Fruit fly (Drosophila melanogaster) whole organism, embryonic: Measurements from ENCODE around the gene APP-BP1.

Experiments
- Abd-B ChIP-seq: fragments of 200-800 bp; sonication (Bioruptor generic); optimal IDR thresholded peaks from 2 replicates; lab custom pipeline; 2018; ENCODE audit warnings: missing biosample characterization, mild to moderate bottlenecking, missing genetic modification characterization, moderate library complexity
- Awh ChIP-seq: fragments of 200-800 bp; sonication (Bioruptor generic); IDR thresholded peaks from 2 replicates; pipeline ENCODE4, ENCODE4 v1.3.6; 2022; ENCODE audit warnings: missing biosample characterization, missing genetic modification characterization
- Blimp-1 ChIP-seq: fragments of 200-800 bp; sonication (Bioruptor generic); optimal IDR thresholded peaks from 3 replicates; lab custom pipeline; 2018; ENCODE audit warnings: missing biosample characterization, missing genetic modification characterization, mild to moderate bottlenecking, moderate library complexity, missing genetic modification reagents
- CG10274 ChIP-seq: fragments of 200-800 bp; sonication (Bioruptor generic); optimal IDR thresholded peaks from 3 replicates; lab custom pipeline; 2017; ENCODE audit warnings: missing biosample characterization, mild to moderate bottlenecking, missing genetic modification characterization
- CG10565 ChIP-seq: fragments of 200-800 bp; sonication (Bioruptor generic); optimal IDR thresholded peaks from 3 replicates; lab custom pipeline; 2016; ENCODE audit warnings: missing biosample characterization, mild to moderate bottlenecking, missing genetic modification characterization
- CG11456 ChIP-seq: fragments of 200-800 bp; sonication (Bioruptor generic); IDR thresholded peaks from 3 replicates; pipeline ENCODE4 v1.3.6; 2022; ENCODE audit warnings: missing biosample characterization, missing genetic modification characterization
- CG13894 ChIP-seq: fragments of 200-800 bp; sonication (Bioruptor generic); optimal IDR thresholded peaks from 3 replicates; lab custom pipeline; 2018; ENCODE audit warnings: missing biosample characterization, mild to moderate bottlenecking, missing genetic modification characterization, moderate library complexity
- CG14050 ChIP-seq: fragments of 200-800 bp; sonication (Bioruptor generic); IDR thresholded peaks from 3 replicates; pipeline ENCODE4 v1.3.6; 2022; ENCODE audit warnings: missing biosample characterization, missing genetic modification characterization
- CG15479 ChIP-seq: fragments of 200-800 bp; sonication (Bioruptor generic); optimal IDR thresholded peaks from 3 replicates; lab custom pipeline; 2019; ENCODE audit warnings: missing biosample characterization, mild to moderate bottlenecking, missing genetic modification characterization, moderate library complexity
- CG18619 ChIP-seq: fragments of 200-800 bp; sonication (Bioruptor generic); optimal IDR thresholded peaks from 3 replicates; lab custom pipeline; 2017; ENCODE audit warnings: missing biosample characterization, mild to moderate bottlenecking, missing genetic modification characterization
- CG2129 ChIP-seq: fragments of 200-800 bp; sonication (Bioruptor generic); IDR thresholded peaks from 2 replicates; pipeline ENCODE4 v1.3.6; 2022; ENCODE audit warnings: missing biosample characterization, missing genetic modification characterization; ENCODE audit not compliant: partially characterized antibody
- CG31224 ChIP-seq: fragments of 200-800 bp; sonication (Bioruptor generic); IDR thresholded peaks from 2 replicates; pipeline ENCODE4 v1.3.6; 2022; ENCODE audit warnings: missing biosample characterization, missing genetic modification characterization
- CG32767 ChIP-seq: fragments of 200-800 bp; sonication (Bioruptor generic); IDR thresholded peaks from 2 replicates; pipeline ENCODE4 v1.3.6; 2022; ENCODE audit warnings: missing biosample characterization, missing genetic modification characterization
- CG34224 ChIP-seq: fragments of 200-800 bp; sonication (Bioruptor generic); IDR thresholded peaks from 3 replicates; pipeline ENCODE4 v1.3.6; 2022; ENCODE audit warnings: missing biosample characterization, missing genetic modification characterization; ENCODE audit not compliant: partially characterized antibody
- CG3847 ChIP-seq: fragments of 200-800 bp; sonication (Bioruptor generic); IDR thresholded peaks from 2 replicates; pipeline ENCODE4 v1.3.6; 2022; ENCODE audit warnings: missing biosample characterization, missing genetic modification characterization
- CG7372 ChIP-seq: fragments of 200-800 bp; sonication (Bioruptor generic); IDR thresholded peaks from 2 replicates; pipeline ENCODE4 v1.3.6; 2022; ENCODE audit warnings: missing biosample characterization, missing genetic modification characterization
- CG8924 ChIP-seq: fragments of 200-800 bp; optimal IDR thresholded peaks from 3 replicates; lab custom pipeline; 2019; ENCODE audit warnings: missing biosample characterization, mild to moderate bottlenecking, missing genetic modification characterization, moderate library complexity
- Drgx ChIP-seq: fragments of 200-800 bp; sonication (Bioruptor generic); IDR thresholded peaks from 2 replicates; pipeline ENCODE4 v1.3.6; 2022; ENCODE audit warnings: missing biosample characterization, missing genetic modification characterization
- Gsc ChIP-seq: fragments of 200-800 bp; sonication (Bioruptor generic); IDR thresholded peaks from 2 replicates; pipeline ENCODE4 v1.3.6; 2022; ENCODE audit warnings: missing biosample characterization, missing genetic modification characterization
- H15 ChIP-seq: fragments of 200-800 bp; sonication (Bioruptor generic); IDR thresholded peaks from 3 replicates; pipeline ENCODE4 v1.3.6; 2022; ENCODE audit warnings: missing biosample characterization, missing genetic modification characterization
- Hr78 ChIP-seq, 2 experiments: fragments of 200-800 bp in 1 of 2; fragments of >200 bp in 1 of 2; sonication (Bioruptor generic) in 1 of 2; optimal IDR thresholded peaks; 2 replicates each; lab custom pipeline; 2017 to 2019; ENCODE audit warnings: missing biosample characterization in 2 of 2, missing genetic modification characterization in 2 of 2, mild to moderate bottlenecking in 1 of 2, moderate library complexity in 1 of 2
- Optix ChIP-seq: fragments of 200-800 bp; sonication (Bioruptor generic); IDR thresholded peaks from 3 replicates; pipeline ENCODE4 v1.3.6; 2022; ENCODE audit warnings: missing biosample characterization, missing genetic modification characterization
- PHDP ChIP-seq: fragments of 200-800 bp; sonication (Bioruptor generic); optimal IDR thresholded peaks from 3 replicates; lab custom pipeline; 2018; ENCODE audit warnings: missing biosample characterization, mild to moderate bottlenecking, missing genetic modification characterization, moderate library complexity
- Rfx ChIP-seq: fragments of 200-800 bp; sonication (Bioruptor generic); IDR thresholded peaks from 2 replicates; pipeline ENCODE4 v1.3.6; 2022; ENCODE audit warnings: missing biosample characterization, missing genetic modification characterization
- abd-A ChIP-seq: fragments of 200-800 bp; sonication (Bioruptor generic); optimal IDR thresholded peaks from 3 replicates; lab custom pipeline; 2019; ENCODE audit warnings: missing biosample characterization, mild to moderate bottlenecking, missing genetic modification characterization, moderate library complexity
- bbx ChIP-seq: fragments of 200-800 bp; sonication (Bioruptor generic); IDR thresholded peaks from 2 replicates; pipeline ENCODE4 v1.3.6; 2022; ENCODE audit warnings: missing biosample characterization, missing genetic modification characterization; ENCODE audit not compliant: partially characterized antibody
- bowl ChIP-seq: fragments of 200-800 bp; sonication (Bioruptor generic); IDR thresholded peaks from 2 replicates; pipeline ENCODE4 v1.3.6; 2022; ENCODE audit warnings: missing biosample characterization, missing genetic modification characterization
- croc ChIP-seq: fragments of 200-800 bp; sonication (Bioruptor generic); conservative IDR thresholded peaks from 3 replicates; pipeline ENCODE4 v1.3.6; 2022; ENCODE audit warnings: missing biosample characterization, missing genetic modification characterization
- crol ChIP-seq: fragments of 200-800 bp; sonication (Bioruptor generic); IDR thresholded peaks from 2 replicates; pipeline ENCODE4 v1.3.6; 2022; ENCODE audit warnings: missing biosample characterization, missing genetic modification characterization
- gem ChIP-seq: fragments of 200-800 bp; sonication (Bioruptor generic); optimal IDR thresholded peaks from 2 replicates; lab custom pipeline; 2019; ENCODE audit warnings: missing biosample characterization, mild to moderate bottlenecking, missing genetic modification characterization, moderate library complexity
- grn ChIP-seq: fragments of 200-800 bp; sonication (Bioruptor generic); optimal IDR thresholded peaks from 3 replicates; lab custom pipeline; 2017; ENCODE audit warnings: missing biosample characterization, missing genetic modification characterization
- hth ChIP-seq: fragments of >200 bp; optimal IDR thresholded peaks from 2 replicates; lab custom pipeline; 2017; ENCODE audit warnings: inconsistent platforms
- kni ChIP-seq: fragments of 200-800 bp; sonication (Bioruptor generic); optimal IDR thresholded peaks from 3 replicates; lab custom pipeline; 2017; ENCODE audit warnings: mild to moderate bottlenecking, missing biosample characterization, missing genetic modification reagents, missing genetic modification characterization
- knrl ChIP-seq: fragments of 200-800 bp; sonication (Bioruptor generic); IDR thresholded peaks from 3 replicates; pipeline ENCODE4 v1.3.6; 2022; ENCODE audit warnings: missing biosample characterization, missing genetic modification characterization; ENCODE audit not compliant: partially characterized antibody
- oc ChIP-seq: fragments of 200-800 bp; sonication (Bioruptor generic); optimal IDR thresholded peaks from 2 replicates; lab custom pipeline; 2018; ENCODE audit warnings: missing biosample characterization, mild to moderate bottlenecking, missing genetic modification characterization, moderate library complexity
- pita ChIP-seq: fragments of 200-800 bp; sonication (Bioruptor generic); optimal IDR thresholded peaks from 2 replicates; lab custom pipeline; 2017; ENCODE audit warnings: missing biosample characterization, mild to moderate bottlenecking, missing genetic modification characterization
- pros ChIP-seq: fragments of 200-800 bp; sonication (Bioruptor generic); optimal IDR thresholded peaks from 3 replicates; lab custom pipeline; 2019; ENCODE audit warnings: missing biosample characterization, mild to moderate bottlenecking, missing genetic modification characterization, moderate library complexity
- pum ChIP-seq: fragments of 200-800 bp; sonication (Bioruptor generic); optimal IDR thresholded peaks from 2 replicates; lab custom pipeline; 2016; ENCODE audit warnings: missing biosample characterization, missing genetic modification characterization
- sd ChIP-seq: fragments of 200-800 bp; sonication (Bioruptor generic); optimal IDR thresholded peaks from 3 replicates; lab custom pipeline; 2018; ENCODE audit warnings: missing biosample characterization, mild to moderate bottlenecking, missing genetic modification characterization, moderate library complexity
- so ChIP-seq: fragments of 200-800 bp; sonication (Bioruptor generic); IDR thresholded peaks from 3 replicates; pipeline ENCODE4 v1.3.6; 2022; ENCODE audit warnings: missing biosample characterization, missing genetic modification characterization
- tx ChIP-seq: fragments of 200-800 bp; sonication (Bioruptor generic); optimal IDR thresholded peaks from 2 replicates; lab custom pipeline; 2016; ENCODE audit warnings: missing biosample characterization, missing genetic modification characterization
- vvl ChIP-seq: fragments of 200-800 bp; sonication (Bioruptor generic); IDR thresholded peaks from 2 replicates; pipeline ENCODE4 v1.3.6; 2022; ENCODE audit warnings: missing biosample characterization, missing genetic modification characterization

The APP-BP1 gene

DNA sequence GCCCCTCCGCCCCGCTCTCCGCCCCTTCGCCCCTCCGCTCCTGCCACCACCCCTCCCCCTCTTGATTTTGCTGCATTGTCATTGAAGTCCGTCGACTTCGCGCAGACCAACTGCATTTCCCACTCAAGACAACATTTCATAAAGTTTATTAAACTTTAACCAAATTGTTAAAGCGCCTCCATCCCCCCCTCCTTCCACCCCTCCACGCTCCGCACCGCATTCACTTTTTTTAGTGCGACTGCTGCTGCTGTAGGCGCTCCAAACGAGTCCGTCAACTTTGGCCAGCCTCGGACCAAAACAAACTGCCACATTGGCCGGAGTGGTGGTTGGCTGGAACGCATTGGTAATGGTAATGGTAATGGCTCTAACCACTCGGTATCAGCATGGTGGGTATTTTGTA is 40.6 kb downstream of the APP-BP1 start:
- peak; percentile 78 for TF ChIP-seq crol
- TF ChIP-seq PHDP = no peak
- no peak for TF ChIP-seq pita
- no peak for TF ChIP-seq gem (tag; lab: Kevin White, UChicago)
- no peak for TF ChIP-seq tx (GFP tag; lab: Kevin White, UChicago)
- TF ChIP-seq CG14050 (GFP tag; lab: Robert Waterston, UW) = no peak
- TF ChIP-seq Drgx (GFP tag; lab: Robert Waterston, UW) = 0 out of 2 replicates have a peak, but pooled peaks have one; percentile 17
- TF ChIP-seq Abd-B (GFP tag; lab: Kevin White, UChicago) = no peak
- TF ChIP-seq bbx (GFP tag; lab: Robert Waterston, UW) = 0 out of 2 replicates have a peak, but pooled peaks have one; percentile 17
- TF ChIP-seq CG7372 (GFP tag; lab: Robert Waterston, UW) = no peak

- TF ChIP-seq Rfx (GFP tag; lab: Robert Waterston, UW) = no peak
- TF ChIP-seq Gsc (GFP tag; lab: Robert Waterston, UW) = no peak
- no peak for TF ChIP-seq Hr78 (GFP tag; optimal IDR thresholded peaks at IDR 0.05; lab: Kevin White, UChicago)
- no peak for TF ChIP-seq hth (lab: Kevin White, UChicago)
- TF ChIP-seq croc (GFP tag; lab: Robert Waterston, UW) = no peak
- TF ChIP-seq knrl (GFP tag; lab: Robert Waterston, UW) = no peak
- TF ChIP-seq pum (GFP tag; lab: Kevin White, UChicago) = no peak
- no peak for TF ChIP-seq Optix (GFP tag; lab: Robert Waterston, UW)
- TF ChIP-seq CG10565 (GFP tag; lab: Kevin White, UChicago) = no peak
- no peak for TF ChIP-seq CG2129 (GFP tag; lab: Robert Waterston, UW)
- no peak for TF ChIP-seq CG31224
- no peak for TF ChIP-seq CG3847 (GFP tag; lab: Robert Waterston, UW)
- TF ChIP-seq bowl (GFP tag; lab: Robert Waterston, UW) = 0 out of 2 replicates have a peak, but pooled peaks have one; percentile 10
- TF ChIP-seq CG13894 (tag; lab: Kevin White, UChicago) = peak; percentile 85
- no peak for TF ChIP-seq CG8924 (tag; lab: Kevin White, UChicago)
- peak; percentile 92 for TF ChIP-seq sd (tag; lab: Kevin White, UChicago)
Measured at dm6 chr3L:11145065-11145464, 46.9 kb downstream of the APP-BP1 start.

- TF ChIP-seq kni (GFP tag; lab: Kevin White, UChicago) (peak; percentile 85), CG10274 (GFP tag; lab: Kevin White, UChicago) (no peak), CG15479 (GFP tag; lab: Kevin White, UChicago) (no peak), CG34224 (GFP tag; lab: Robert Waterston, UW) (no peak), Blimp-1 (GFP tag; lab: Kevin White, UChicago) (peak; percentile 99), H15 (GFP tag; lab: Robert Waterston, UW) (no peak), so (GFP tag; lab: Robert Waterston, UW) (no peak), CG18619 (GFP tag; lab: Kevin White, UChicago) (no peak), Hr78 (GFP tag; optimal IDR thresholded peaks at IDR 0.05; lab: Kevin White, UChicago) (peak in 1 of 2 experiments; percentile 14), pros (GFP tag; lab: Kevin White, UChicago) (peak; percentile 96), grn (GFP tag; lab: Kevin White, UChicago) (peak; percentile 82), CG32767 (no peak), sd (tag; lab: Kevin White, UChicago) (peak; percentile 88), CG11456 (GFP tag; lab: Robert Waterston, UW) (no peak), abd-A (tag; lab: Kevin White, UChicago) (peak; percentile 76), oc (tag; lab: Kevin White, UChicago) (peak; percentile 69), vvl (GFP tag; lab: Robert Waterston, UW) (peak; percentile 75; the same call in 1 of the 2 replicates), Awh (GFP tag; lab: Robert Waterston, UW) (peak; percentile 54; the same call in 1 of the 2 replicates), bbx (GFP tag; lab: Robert Waterston, UW) (no peak)
Measured at dm6 chr3L:11147675-11148074, 49.5 kb downstream of the APP-BP1 start.
